Worm (Caenorhabditis elegans) whole organism, L3 larva: ENCODE results near the gene Y57G7A.6.

Experiments
- ama-1 ChIP-seq: fragments of 150-350 bp; optimal IDR thresholded peaks from 2 replicates; lab custom pipeline; 2018
- ceh-82 ChIP-seq: fragments of 150-350 bp; optimal IDR thresholded peaks from 2 replicates; lab custom pipeline; 2014; ENCODE audit warnings: missing biosample characterization, missing genetic modification characterization
- fos-1 ChIP-seq: fragments of 150-350 bp; optimal IDR thresholded peaks from 2 replicates; lab custom pipeline; 2014; ENCODE audit warnings: missing biosample characterization, missing genetic modification characterization
- jun-1 ChIP-seq: fragments of 150-350 bp; optimal IDR thresholded peaks from 2 replicates; lab custom pipeline; 2014; ENCODE audit warnings: missing biosample characterization, missing genetic modification reagents, missing genetic modification characterization
- lin-39 ChIP-seq: fragments of 150-350 bp; optimal IDR thresholded peaks from 2 replicates; lab custom pipeline; 2018; ENCODE audit warnings: missing biosample characterization, missing genetic modification reagents, missing genetic modification characterization
- nhr-237 ChIP-seq: fragments of 150-350 bp; optimal IDR thresholded peaks from 2 replicates; lab custom pipeline; 2014; ENCODE audit warnings: missing biosample characterization, missing genetic modification characterization
- nhr-77 ChIP-seq: fragments of 150-350 bp; optimal IDR thresholded peaks from 2 replicates; lab custom pipeline; 2014; ENCODE audit warnings: missing biosample characterization, missing genetic modification characterization
- pha-4 ChIP-seq: fragments of 150-350 bp; optimal IDR thresholded peaks from 2 replicates; lab custom pipeline; 2014; ENCODE audit warnings: missing biosample characterization, missing genetic modification reagents, missing genetic modification characterization
- sea-2 ChIP-seq: fragments of 150-350 bp; sonication (generic microtip); optimal IDR thresholded peaks from 4 replicates; lab custom pipeline; 2014; ENCODE audit warnings: missing biosample characterization, missing genetic modification reagents, missing genetic modification characterization
- skn-1 ChIP-seq: fragments of 150-350 bp; optimal IDR thresholded peaks from 2 replicates; lab custom pipeline; 2014; ENCODE audit warnings: missing biosample characterization, missing genetic modification characterization
- snpc-4 ChIP-seq: fragments of 150-350 bp; optimal IDR thresholded peaks from 2 replicates; lab custom pipeline; 2014; ENCODE audit warnings: missing biosample characterization, missing genetic modification characterization
- unc-62 ChIP-seq: fragments of 150-350 bp; sonication (generic microtip); optimal IDR thresholded peaks from 4 replicates; lab custom pipeline; 2014; ENCODE audit warnings: missing biosample characterization, missing genetic modification reagents, missing genetic modification characterization

DNA sequence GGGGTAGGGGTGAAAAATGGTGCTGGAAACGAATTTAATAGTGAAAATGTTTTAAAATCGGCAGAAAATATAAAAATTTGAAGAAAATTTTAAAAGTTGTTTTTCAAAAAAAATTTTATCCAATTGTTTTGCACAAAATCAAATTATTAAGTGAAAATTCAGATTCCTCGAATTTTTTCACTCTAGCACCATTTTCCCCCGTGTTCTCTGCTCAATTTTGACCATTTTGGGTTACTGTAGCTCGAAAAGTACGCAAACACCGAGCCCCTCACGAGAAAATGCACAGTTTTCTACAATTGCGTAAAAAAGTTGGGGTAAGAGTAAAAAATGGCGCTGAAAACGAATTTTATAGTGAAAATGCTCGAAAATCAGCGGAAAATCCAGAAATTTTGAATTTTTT is 44.5 kb upstream of the Y57G7A.6 start:
- TF ChIP-seq unc-62 (no peak), ceh-82 (tag; lab: Kevin White, UChicago) (no peak), pha-4 (tag; lab: Kevin White, UChicago) (no peak), sea-2 (no peak), snpc-4 (no peak), lin-39 (no peak), nhr-237 (tag; lab: Kevin White, UChicago) (no peak), fos-1 (no peak), jun-1 (no peak), skn-1 (tag; lab: Kevin White, UChicago) (no peak), ama-1 (no peak), nhr-77 (no peak)
